Fruit fly (Drosophila melanogaster): ENCODE measurements around the gene Leash.
A peak's percentile ranks its signal among the peaks of the same experiment; 100 is the strongest.

Gene Leash

dm6 chr3R:10862773-10863445 lies 22.4 kb upstream of the Leash start, which contains the start of gene CG6574:
Gene CG6574, minus strand, starts transcription at chr3R:10862988.
- TF ChIP-seq CG3032 (tag; optimal IDR thresholded peaks at IDR 0.05) (no peak), spab (GFP tag; optimal IDR thresholded peaks at IDR 0.05) (no peak), CG6163 (GFP tag; IDR thresholded peaks at IDR 0.05) (peak; percentile 32; the same call in 2 of the 3 replicates), topi (GFP tag; optimal IDR thresholded peaks at IDR 0.05) (peak; percentile 7), CG4318 (GFP tag; optimal IDR thresholded peaks at IDR 0.05) (no peak), CG7368 (GFP tag; optimal IDR thresholded peaks at IDR 0.05) (peak; percentile 30), achi (GFP tag; optimal IDR thresholded peaks at IDR 0.05) (peak; percentile 20), Ets96B (tag; optimal IDR thresholded peaks at IDR 0.05) (no peak), lz (GFP tag; optimal IDR thresholded peaks at IDR 0.05) (peak; percentile 18), fkh (GFP tag; optimal IDR thresholded peaks at IDR 0.05) (peak; percentile 77), Eip93F (GFP tag; optimal IDR thresholded peaks at IDR 0.05) (no peak), CG6276 (GFP tag; optimal IDR thresholded peaks at IDR 0.05) (no peak), vri (GFP tag; optimal IDR thresholded peaks at IDR 0.05) (peak; percentile 79), Eip78C (GFP tag) (peak; percentile 74), Blimp-1 (GFP tag; optimal IDR thresholded peaks at IDR 0.05) (no peak), net (GFP tag; optimal IDR thresholded peaks at IDR 0.05) (peak; percentile 3), Sox14 (GFP tag; optimal IDR thresholded peaks at IDR 0.05) (peak; percentile 7), eg (GFP tag; IDR thresholded peaks at IDR 0.05) (peak; percentile 61; the same call in 1 of the 3 replicates), OdsH (GFP tag; optimal IDR thresholded peaks at IDR 0.05) (no peak), CG32006 (GFP tag; optimal IDR thresholded peaks at IDR 0.05) (no peak), CG11294 (GFP tag; IDR thresholded peaks at IDR 0.05) (no peak), CG34406 (GFP tag; optimal IDR thresholded peaks at IDR 0.05) (no peak), esn (GFP tag; optimal IDR thresholded peaks at IDR 0.05) (peak; percentile 43), CG31627 (GFP tag; optimal IDR thresholded peaks at IDR 0.05) (peak; percentile 20), CG11762 (GFP tag; optimal IDR thresholded peaks at IDR 0.05; ENCODE audit: insufficient read depth) (peak; percentile 20)

- TF ChIP-seq CG10631 (GFP tag; optimal IDR thresholded peaks at IDR 0.05) (no peak), fkh (GFP tag; optimal IDR thresholded peaks at IDR 0.05) (no peak), fd85E (GFP tag; optimal IDR thresholded peaks at IDR 0.05) (no peak), CG1621 (tag; optimal IDR thresholded peaks at IDR 0.05) (no peak), Sox15 (GFP tag; optimal IDR thresholded peaks at IDR 0.05) (no peak), Ets21C (GFP tag; optimal IDR thresholded peaks at IDR 0.05) (no peak), CG9139 (GFP tag; optimal IDR thresholded peaks at IDR 0.05) (no peak), Eip78C (GFP tag) (peak; percentile 36), Hr39 (GFP tag; optimal IDR thresholded peaks at IDR 0.05) (peak; percentile 11), CG32006 (GFP tag; optimal IDR thresholded peaks at IDR 0.05) (peak; percentile 47), CG34406 (GFP tag; optimal IDR thresholded peaks at IDR 0.05) (no peak), acj6 (GFP tag; optimal IDR thresholded peaks at IDR 0.05) (no peak), CG11294 (GFP tag; IDR thresholded peaks at IDR 0.05) (no peak), CG8119 (GFP tag; IDR thresholded peaks at IDR 0.05) (no peak), Hr4 (GFP tag; optimal IDR thresholded peaks at IDR 0.05) (peak; percentile 27), CG10669 (GFP tag; optimal IDR thresholded peaks at IDR 0.05) (no peak)
Observed at dm6 chr3R:10863446-10863819, 21.9 kb upstream of the Leash start.

dm6 chr3R:10863956-10864355 lies 21.4 kb upstream of the Leash start:
- no peak for TF ChIP-seq dac (GFP tag; optimal IDR thresholded peaks at IDR 0.05)
- TF ChIP-seq CG6163 (GFP tag; IDR thresholded peaks at IDR 0.05): no peak
- TF ChIP-seq pdm3 (GFP tag; optimal IDR thresholded peaks at IDR 0.05): no peak
- no peak for TF ChIP-seq CG4318 (GFP tag; optimal IDR thresholded peaks at IDR 0.05)
- no peak for TF ChIP-seq Sox14 (GFP tag; optimal IDR thresholded peaks at IDR 0.05)
- TF ChIP-seq Hr4 (GFP tag; optimal IDR thresholded peaks at IDR 0.05): no peak
